Fruit fly (Drosophila melanogaster) whole organism, wandering third instar larva: ENCODE results near the gene CG1309.

Experiments
- Abd-B ChIP-seq: fragments of >200 bp; optimal IDR thresholded peaks from 2 replicates; lab custom pipeline; 2017; ENCODE audit warnings: missing biosample characterization, missing genetic modification characterization
- GATAd ChIP-seq: sonication (Bioruptor generic); optimal IDR thresholded peaks from 2 replicates; lab custom pipeline; 2016; ENCODE audit warnings: missing biosample characterization, missing genetic modification characterization
- Mio ChIP-seq: sonication (Bioruptor generic); optimal IDR thresholded peaks from 2 replicates; lab custom pipeline; 2016; ENCODE audit warnings: missing biosample characterization, missing genetic modification characterization
- Myc ChIP-seq: fragments of >200 bp; optimal IDR thresholded peaks from 2 replicates; lab custom pipeline; 2017
- OdsH ChIP-seq: fragments of 200-800 bp; sonication (Bioruptor generic); optimal IDR thresholded peaks from 2 replicates; lab custom pipeline; 2016; ENCODE audit warnings: missing biosample characterization, mild to moderate bottlenecking, missing genetic modification characterization
- Vsx2 ChIP-seq: fragments of 200-300, 225-300 bp; sonication (Bioruptor generic); optimal IDR thresholded peaks from 2 replicates; lab custom pipeline; 2018; ENCODE audit warnings: missing biosample characterization, missing genetic modification characterization; ENCODE audit not compliant: partially characterized antibody
- br ChIP-seq: fragments of 200-800 bp; sonication (Bioruptor generic); optimal IDR thresholded peaks from 2 replicates; lab custom pipeline; 2016; ENCODE audit warnings: missing biosample characterization, missing genetic modification characterization
- fru ChIP-seq: fragments of 200-800 bp; sonication (Bioruptor generic); optimal IDR thresholded peaks from 3 replicates; lab custom pipeline; 2016; ENCODE audit warnings: missing biosample characterization, mild to moderate bottlenecking, missing genetic modification characterization
- lola ChIP-seq: fragments of >200 bp; optimal IDR thresholded peaks from 2 replicates; lab custom pipeline; 2017; ENCODE audit warnings: missing biosample characterization, missing genetic modification characterization
- pan ChIP-seq: fragments of >200 bp; optimal IDR thresholded peaks from 2 replicates; lab custom pipeline; 2017
- rgr ChIP-seq: fragments of 200-800 bp; sonication (Bioruptor generic); optimal IDR thresholded peaks from 3 replicates; lab custom pipeline; 2016; ENCODE audit warnings: missing biosample characterization, mild to moderate bottlenecking, missing genetic modification characterization
- sv ChIP-seq: fragments of 200-800 bp; sonication (Bioruptor generic); optimal IDR thresholded peaks from 3 replicates; lab custom pipeline; 2016; ENCODE audit warnings: missing biosample characterization, missing genetic modification characterization

dm6 chr3L:4236097-4236572 is 23.1 kb upstream of the CG1309 start, which contains the start of gene ImpL2:
- TF ChIP-seq pan (lab: Kevin White, UChicago), result no peak
- TF ChIP-seq Vsx2 (GFP tag; lab: Kevin White, UChicago), result no peak
- no peak for TF ChIP-seq br (GFP tag; lab: Kevin White, UChicago)
- TF ChIP-seq OdsH (GFP tag; lab: Kevin White, UChicago), result no peak
- no peak for TF ChIP-seq rgr (GFP tag; lab: Kevin White, UChicago)
- TF ChIP-seq Abd-B, result no peak
- TF ChIP-seq Mio, result no peak
- no peak for TF ChIP-seq lola
- no peak for TF ChIP-seq GATAd (GFP tag; lab: Kevin White, UChicago)
- TF ChIP-seq Myc, result no peak
- no peak for TF ChIP-seq sv (GFP tag; lab: Kevin White, UChicago)
- no peak for TF ChIP-seq fru (GFP tag; lab: Kevin White, UChicago)
